Fruit fly (Drosophila melanogaster) whole organism, embryonic: Measurements from ENCODE around the gene CG14043.

Experiments
- Bteb2 ChIP-seq: fragments of 200-800 bp; sonication (Bioruptor generic); optimal IDR thresholded peaks from 2 replicates; lab custom pipeline; 2016; ENCODE audit warnings: missing biosample characterization, missing genetic modification characterization
- CG12299 ChIP-seq: fragments of 200-800 bp; sonication (Bioruptor generic); optimal IDR thresholded peaks from 2 replicates; lab custom pipeline; 2018; ENCODE audit warnings: missing biosample characterization, mild to moderate bottlenecking, missing genetic modification characterization
- CG2199 ChIP-seq: fragments of 200-800 bp; sonication (Bioruptor generic); IDR thresholded peaks from 3 replicates; pipeline ENCODE4 v1.3.6; 2022; ENCODE audit warnings: missing biosample characterization, missing genetic modification characterization
- CG33213 ChIP-seq: fragments of 200-800 bp; sonication (Bioruptor generic); optimal IDR thresholded peaks from 3 replicates; lab custom pipeline; 2016; ENCODE audit warnings: missing biosample characterization, missing genetic modification characterization
- Hr39 ChIP-seq: fragments of >200 bp; optimal IDR thresholded peaks from 2 replicates; lab custom pipeline; 2017
- ems ChIP-seq: fragments of 200-800 bp; sonication (Bioruptor generic); optimal IDR thresholded peaks from 3 replicates; lab custom pipeline; 2016; ENCODE audit warnings: missing biosample characterization, missing genetic modification characterization
- tin ChIP-seq: fragments of 200-800 bp; sonication (Bioruptor generic); optimal IDR thresholded peaks from 3 replicates; lab custom pipeline; 2016; ENCODE audit warnings: missing biosample characterization, missing genetic modification characterization

- peak; percentile 87 for TF ChIP-seq CG33213 (GFP tag; lab: Kevin White, UChicago)
- peak; percentile 96 for TF ChIP-seq ems (GFP tag; lab: Kevin White, UChicago)
- peak; percentile 99 for TF ChIP-seq tin (GFP tag; lab: Kevin White, UChicago)
- TF ChIP-seq Hr39, result peak; percentile 82
- TF ChIP-seq CG12299 (tag; lab: Kevin White, UChicago), result peak; percentile 92
- TF ChIP-seq Bteb2 (GFP tag; lab: Kevin White, UChicago), result peak; percentile 94
- peak; percentile 74; the same call in 1 of the 3 replicates for TF ChIP-seq CG2199
Measured at dm6 chr2L:4981278-4981966, 9.9 kb downstream of the CG14043 start, which contains the start of the genes CG8892 and CG34126.
